Worm (Caenorhabditis elegans): ENCODE measurements around the gene F36F12.1.

F36F12.1 gene

DNA sequence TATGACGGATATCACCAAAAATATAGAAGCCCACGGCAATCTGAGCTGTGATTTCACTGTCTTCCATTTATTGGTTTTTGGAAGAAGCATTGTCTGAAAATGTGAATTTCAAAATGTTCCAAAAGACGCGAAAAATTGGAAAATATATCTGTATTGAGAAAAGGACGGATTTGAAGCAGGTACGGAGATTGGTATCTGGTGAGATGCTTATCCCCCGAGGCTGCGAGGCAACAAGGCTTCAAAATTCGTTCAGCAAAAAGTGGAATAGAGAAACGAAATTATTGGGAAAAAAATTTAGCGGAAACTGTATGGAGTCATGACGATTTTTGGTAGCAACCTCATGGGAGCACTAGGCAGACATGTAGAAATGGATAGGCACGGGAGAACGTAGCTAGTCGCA is at the start of gene F36F12.1:
TSS of gene F36F12.1 (minus strand) at position 101 of the 400 bp plus-strand sequence.
- no peak for TF ChIP-seq let-526 (GFP tag; IDR thresholded peaks at IDR 0.05)
- TF ChIP-seq rcor-1 (GFP tag; IDR thresholded peaks at IDR 0.05), result no peak
- TF ChIP-seq lin-40 (tag; optimal IDR thresholded peaks at IDR 0.05), result no peak
- no peak for TF ChIP-seq Y53F4B.3 (GFP tag; IDR thresholded peaks at IDR 0.05)
- TF ChIP-seq B0261.1 (tag; optimal IDR thresholded peaks at IDR 0.05), result no peak
- TF ChIP-seq hrde-1 (tag; optimal IDR thresholded peaks at IDR 0.05; ENCODE audit: borderline replicate concordance), result no peak
- TF ChIP-seq snpc-1.3 (tag; optimal IDR thresholded peaks at IDR 0.05; ENCODE audit: insufficient read depth), result no peak
- no peak for TF ChIP-seq lin-26 (GFP tag; IDR thresholded peaks at IDR 0.05)
- no peak for TF ChIP-seq tlf-1 (GFP tag; optimal IDR thresholded peaks at IDR 0.05)
- TF ChIP-seq hmg-20 (GFP tag; IDR thresholded peaks at IDR 0.05), result no peak
- TF ChIP-seq nhr-120 (GFP tag; IDR thresholded peaks at IDR 0.05), result no peak
- TF ChIP-seq lin-35 (GFP tag; optimal IDR thresholded peaks at IDR 0.05), result no peak
- no peak for TF ChIP-seq ceh-91 (GFP tag; IDR thresholded peaks at IDR 0.05)
- no peak for TF ChIP-seq ztf-25 (GFP tag; IDR thresholded peaks at IDR 0.05)
- TF ChIP-seq F57A8.1 (GFP tag; optimal IDR thresholded peaks at IDR 0.05), result no peak
- TF ChIP-seq cebp-2 (GFP tag; IDR thresholded peaks at IDR 0.05), result no peak

DNA sequence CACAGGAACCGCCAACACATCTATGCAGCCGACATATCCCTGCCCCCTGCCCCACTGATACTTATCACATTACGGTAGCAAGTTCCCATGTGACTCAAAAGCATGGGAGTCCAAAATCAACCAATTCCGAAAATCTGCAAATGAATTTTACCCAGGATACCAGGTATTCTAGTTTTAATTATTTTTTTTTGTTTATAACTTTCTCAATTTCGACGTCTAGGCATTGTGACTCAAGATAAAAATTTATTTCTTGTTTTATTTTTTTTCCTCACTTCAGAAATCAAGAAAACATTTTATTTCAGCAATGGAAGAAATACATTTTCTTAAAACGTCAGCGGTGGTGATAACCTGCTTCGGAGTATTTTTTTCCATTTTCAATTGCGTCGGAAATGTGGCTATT is 48.4 kb upstream of the F36F12.1 start, which contains the start of gene srbc-24:
TSS of gene srbc-24 (plus strand) at position 301 of the 400 bp plus-strand sequence.
- TF ChIP-seq mes-4 (tag; optimal IDR thresholded peaks at IDR 0.05) (no peak), ztf-18 (tag; optimal IDR thresholded peaks at IDR 0.05) (no peak), F23B12.7 (tag; optimal IDR thresholded peaks at IDR 0.05; ENCODE audit: insufficient read depth) (no peak), hsf-1 (GFP tag; IDR thresholded peaks at IDR 0.05) (no peak), aptf-3 (GFP tag; IDR thresholded peaks at IDR 0.05) (no peak), C17E4.6 (GFP tag; IDR thresholded peaks at IDR 0.05) (no peak), lsy-27 (tag; optimal IDR thresholded peaks at IDR 0.05; ENCODE audit: borderline replicate concordance, insufficient read depth) (no peak), fkh-3 (tag; optimal IDR thresholded peaks at IDR 0.05) (no peak), F55B11.4 (tag; optimal IDR thresholded peaks at IDR 0.05; ENCODE audit: borderline replicate concordance, insufficient read depth) (no peak), T26A5.8 (tag; optimal IDR thresholded peaks at IDR 0.05) (no peak), egl-44 (GFP tag; IDR thresholded peaks at IDR 0.05) (no peak), snpc-3.4 (tag; optimal IDR thresholded peaks at IDR 0.05) (no peak), F57C9.4 (tag; optimal IDR thresholded peaks at IDR 0.05) (no peak), F33H1.4 (GFP tag; IDR thresholded peaks at IDR 0.05) (no peak), F37B4.10 (GFP tag; IDR thresholded peaks at IDR 0.05) (no peak), madf-6 (GFP tag; IDR thresholded peaks at IDR 0.05) (no peak), ekl-4 (GFP tag; IDR thresholded peaks at IDR 0.05) (no peak), F22D6.2 (tag; optimal IDR thresholded peaks at IDR 0.05) (no peak)

DNA sequence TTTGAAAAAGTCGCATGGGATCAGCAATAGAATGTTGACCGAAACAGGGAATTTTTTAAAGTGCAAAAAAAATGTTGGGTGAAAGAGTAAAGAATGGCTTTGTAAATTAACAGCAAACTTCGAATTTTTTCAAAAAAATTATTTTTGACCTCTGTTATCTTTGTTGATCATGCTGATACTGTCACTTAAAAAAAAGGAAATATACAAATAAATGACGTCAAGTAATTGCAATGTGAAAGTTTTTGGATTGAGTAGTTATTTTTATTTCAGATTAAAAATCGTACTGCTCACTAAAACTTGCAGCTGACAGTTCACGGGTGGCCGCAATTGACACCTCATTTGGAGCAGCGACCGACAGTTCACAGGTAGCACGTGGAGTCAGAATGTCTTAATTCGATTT is 47.9 kb upstream of the F36F12.1 start, which contains the start of gene C45H4.13:
TSS of gene C45H4.13 (minus strand) at position 101 of the 400 bp plus-strand sequence.
- TF ChIP-seq hmg-1.2 (GFP tag; IDR thresholded peaks at IDR 0.05), result no peak
- TF ChIP-seq attf-3 (GFP tag; conservative IDR thresholded peaks at IDR 0.05), result no peak
- no peak for TF ChIP-seq dpl-1 (GFP tag; optimal IDR thresholded peaks at IDR 0.05)
- no peak for TF ChIP-seq madf-3 (GFP tag; IDR thresholded peaks at IDR 0.05)
- no peak for TF ChIP-seq ccch-3 (GFP tag; optimal IDR thresholded peaks at IDR 0.05)
- TF ChIP-seq B0261.1 (tag; optimal IDR thresholded peaks at IDR 0.05), result no peak
- no peak for TF ChIP-seq snpc-3.4 (tag; optimal IDR thresholded peaks at IDR 0.05)
